Fruit fly (Drosophila melanogaster) whole organism, pupa: ENCODE results near the gene Acph-1.

ENCODE experiments used
- CG10348 ChIP-seq: fragments of 200-800 bp; sonication (Bioruptor generic); IDR thresholded peaks from 2 replicates; pipeline ENCODE4 v1.3.6; 2022; ENCODE audit warnings: missing biosample characterization, missing genetic modification characterization
- CG12605 ChIP-seq: fragments of 200-800 bp; sonication (Bioruptor generic); IDR thresholded peaks from 2 replicates; pipeline ENCODE4 v1.3.6; 2022; ENCODE audit warnings: missing biosample characterization, missing genetic modification characterization
- CG13204 ChIP-seq: fragments of 200-800 bp; sonication (Bioruptor generic); optimal IDR thresholded peaks from 2 replicates; lab custom pipeline; 2018; ENCODE audit warnings: missing biosample characterization, mild to moderate bottlenecking, missing genetic modification characterization, moderate library complexity
- CG14655 ChIP-seq: fragments of 200-800 bp; sonication (Bioruptor generic); optimal IDR thresholded peaks from 3 replicates; lab custom pipeline; 2017; ENCODE audit warnings: mild to moderate bottlenecking, missing biosample characterization, missing genetic modification reagents, missing genetic modification characterization
- CG15710 ChIP-seq: fragments of 200-800 bp; sonication (Bioruptor generic); optimal IDR thresholded peaks from 2 replicates; lab custom pipeline; 2018; ENCODE audit warnings: missing biosample characterization, mild to moderate bottlenecking, missing genetic modification characterization, moderate library complexity
- CG17806 ChIP-seq: fragments of 200-800 bp; sonication (Bioruptor generic); optimal IDR thresholded peaks from 2 replicates; lab custom pipeline; 2018; ENCODE audit warnings: missing biosample characterization, mild to moderate bottlenecking, missing genetic modification characterization, moderate library complexity
- CG32121 ChIP-seq: fragments of 200-800 bp; sonication (Bioruptor generic); IDR thresholded peaks from 2 replicates; pipeline ENCODE4 v1.3.6; 2022; ENCODE audit warnings: missing biosample characterization, missing genetic modification characterization
- CG34367 ChIP-seq: fragments of 200-800 bp; sonication (Bioruptor generic); optimal IDR thresholded peaks from 2 replicates; lab custom pipeline; 2018; ENCODE audit warnings: missing biosample characterization, mild to moderate bottlenecking, missing genetic modification characterization
- CG4496 ChIP-seq: fragments of 200-800 bp; sonication (Bioruptor generic); IDR thresholded peaks from 3 replicates; pipeline ENCODE4 v1.3.6; 2022; ENCODE audit warnings: missing biosample characterization, missing genetic modification characterization
- CG8159 ChIP-seq: fragments of 200-800 bp; sonication (Bioruptor generic); optimal IDR thresholded peaks from 3 replicates; lab custom pipeline; 2018; ENCODE audit warnings: missing biosample characterization, mild to moderate bottlenecking, missing genetic modification characterization, moderate library complexity
- CG8301 ChIP-seq: fragments of 200-800 bp; sonication (Bioruptor generic); optimal IDR thresholded peaks from 2 replicates; lab custom pipeline; 2018; ENCODE audit warnings: missing biosample characterization, mild to moderate bottlenecking, missing genetic modification characterization
- CG9948 ChIP-seq: fragments of 200-800 bp; sonication (Bioruptor generic); optimal IDR thresholded peaks from 2 replicates; lab custom pipeline; 2018; ENCODE audit warnings: missing biosample characterization, mild to moderate bottlenecking, missing genetic modification characterization, moderate library complexity
- D1 ChIP-seq: fragments of 200-800 bp; sonication (Bioruptor generic); optimal IDR thresholded peaks from 2 replicates; lab custom pipeline; 2018; ENCODE audit warnings: missing biosample characterization, mild to moderate bottlenecking, missing genetic modification characterization, moderate library complexity
- EcR ChIP-seq: fragments of 200-800 bp; sonication (Bioruptor generic); optimal IDR thresholded peaks from 3 replicates; lab custom pipeline; 2019; ENCODE audit warnings: missing biosample characterization, missing genetic modification characterization, mild to moderate bottlenecking, moderate library complexity, missing genetic modification reagents
- Ets98B ChIP-seq: fragments of 200-800 bp; sonication (Bioruptor generic); IDR thresholded peaks from 2 replicates; pipeline ENCODE4 v1.3.6; 2022; ENCODE audit warnings: missing biosample characterization, missing genetic modification characterization
- Pif1A ChIP-seq: fragments of 200-800 bp; sonication (Bioruptor generic); optimal IDR thresholded peaks from 3 replicates; lab custom pipeline; 2016; ENCODE audit warnings: missing biosample characterization, missing genetic modification characterization
- Pif1B ChIP-seq: fragments of 200-800 bp; sonication (Bioruptor generic); optimal IDR thresholded peaks from 3 replicates; lab custom pipeline; 2016; ENCODE audit warnings: missing biosample characterization, missing genetic modification characterization
- Snoo ChIP-seq: fragments of 200-800 bp; sonication (Bioruptor generic); optimal IDR thresholded peaks from 3 replicates; lab custom pipeline; 2017; ENCODE audit warnings: missing biosample characterization, mild to moderate bottlenecking, missing genetic modification characterization, inconsistent platforms
- fd96Ca ChIP-seq: fragments of 200-800 bp; sonication (Bioruptor generic); IDR thresholded peaks from 3 replicates; pipeline ENCODE4 v1.3.6; 2022; ENCODE audit warnings: missing biosample characterization, missing genetic modification characterization
- gl ChIP-seq: fragments of 200-800 bp; sonication (Bioruptor generic); optimal IDR thresholded peaks from 2 replicates; lab custom pipeline; 2018; ENCODE audit warnings: missing biosample characterization, mild to moderate bottlenecking, missing genetic modification characterization
- rn ChIP-seq: fragments of 200-800 bp; sonication (Bioruptor generic); IDR thresholded peaks from 2 replicates; pipeline ENCODE4 v1.3.6; 2022; ENCODE audit warnings: missing biosample characterization, missing genetic modification characterization

The Acph-1 gene

DNA sequence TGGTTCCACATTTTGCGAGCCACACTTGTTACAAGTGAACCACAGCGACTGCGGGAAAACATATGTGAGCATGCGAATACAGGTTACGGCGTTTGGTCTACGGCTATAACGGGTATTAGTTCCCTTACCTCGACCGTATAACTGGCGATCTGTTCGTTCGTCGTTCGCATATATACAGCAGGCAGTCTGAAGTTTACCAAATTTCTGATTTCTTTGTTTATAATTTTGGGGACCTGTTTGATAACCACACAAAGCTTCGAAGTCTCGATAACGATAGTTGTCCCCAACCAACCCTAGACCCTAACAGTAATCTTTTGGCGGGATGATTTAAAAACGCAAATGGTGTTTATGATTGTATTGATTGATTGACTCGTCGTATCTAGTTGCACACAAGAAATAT, at the start of gene Acph-1:
Gene Acph-1, minus strand, starts transcription at position 278 of the 400 bp plus-strand sequence.
- no peak for TF ChIP-seq rn (GFP tag; lab: Robert Waterston, UW)
- no peak for TF ChIP-seq EcR
- no peak for TF ChIP-seq CG17806 (tag; lab: Kevin White, UChicago)
- TF ChIP-seq D1 (tag; lab: Kevin White, UChicago): no peak
- TF ChIP-seq Snoo (tag; lab: Kevin White, UChicago): no peak
- TF ChIP-seq fd96Ca (GFP tag; lab: Robert Waterston, UW): no peak
- TF ChIP-seq, all 21 proteins: peak for 0

DNA sequence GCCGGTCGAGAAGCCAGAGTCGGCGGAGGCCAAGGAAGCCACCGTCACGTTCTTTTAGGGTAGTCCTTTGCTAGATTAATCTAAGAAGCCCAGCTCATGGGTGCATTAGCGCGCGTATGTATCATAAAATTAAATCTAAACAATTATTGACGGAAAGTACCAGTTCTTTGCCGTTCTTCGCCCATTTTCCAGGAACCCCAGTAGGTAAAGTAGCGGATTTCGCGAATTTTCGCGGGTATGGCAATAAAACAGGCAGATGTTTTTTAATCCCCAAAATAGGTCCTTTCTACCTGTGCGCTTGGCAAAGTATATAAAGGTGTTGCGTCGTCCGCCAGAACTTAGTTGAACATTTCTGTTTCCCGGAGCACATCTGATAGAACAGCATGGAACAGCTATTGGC, 47.7 kb upstream of the Acph-1 start:
- TF ChIP-seq CG8301 (no peak), CG14655 (GFP tag; lab: Kevin White, UChicago) (no peak), CG4496 (GFP tag; lab: Robert Waterston, UW) (no peak), CG10348 (GFP tag; lab: Robert Waterston, UW) (no peak), Snoo (tag; lab: Kevin White, UChicago) (no peak), fd96Ca (GFP tag; lab: Robert Waterston, UW) (no peak), CG15710 (tag; lab: Kevin White, UChicago) (no peak), Ets98B (GFP tag; lab: Robert Waterston, UW) (no peak), CG34367 (no peak), CG9948 (tag; lab: Kevin White, UChicago) (no peak), Pif1B (GFP tag; lab: Kevin White, UChicago) (no peak), CG8159 (no peak), gl (tag; lab: Kevin White, UChicago) (no peak), CG13204 (GFP tag; lab: Kevin White, UChicago) (no peak)
- TF ChIP-seq, all 21 proteins: peak for 0

- TF ChIP-seq fd96Ca (GFP tag; lab: Robert Waterston, UW) (no peak), CG13204 (GFP tag; lab: Kevin White, UChicago) (no peak), CG8159 (no peak), CG32121 (no peak), CG15710 (tag; lab: Kevin White, UChicago) (peak; percentile 2), CG10348 (GFP tag; lab: Robert Waterston, UW) (no peak)
Observed at dm6 chr3R:30039494-30039893, 46.3 kb upstream of the Acph-1 start, which contains the start of the genes janA, Sry-alpha and Sry-beta. Gene janA (minus strand): TSS chr3R:30039533. Gene Sry-alpha (plus strand): TSS chr3R:30039719. Gene Sry-beta (plus strand): TSS chr3R:30039719.

DNA sequence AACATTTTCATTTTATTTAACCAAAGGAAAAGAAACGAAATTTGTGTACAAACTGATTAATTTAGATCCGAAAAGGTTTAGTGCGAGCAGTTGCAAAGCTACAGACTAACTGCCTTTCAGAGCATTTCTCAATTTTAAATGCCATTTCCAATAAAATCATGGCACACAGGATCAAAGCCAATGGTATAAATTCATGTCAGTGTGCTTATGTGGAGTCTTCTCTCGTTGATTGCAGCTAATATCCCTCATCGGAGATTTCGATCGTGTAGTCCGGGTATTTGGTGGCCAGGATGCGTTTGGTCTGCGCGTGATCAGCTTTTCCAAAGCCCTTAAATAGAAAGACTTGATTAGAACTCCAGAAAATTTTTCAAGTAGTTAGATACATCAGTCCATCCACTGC, 45.4 kb upstream of the Acph-1 start, which contains the start of gene janB:
Gene janB, minus strand, starts transcription at position 101 of the 400 bp plus-strand sequence.
- TF ChIP-seq CG12605 (GFP tag; lab: Robert Waterston, UW): no peak
- TF ChIP-seq CG9948 (tag; lab: Kevin White, UChicago): no peak
- no peak for TF ChIP-seq Pif1B (GFP tag; lab: Kevin White, UChicago)
- TF ChIP-seq gl (tag; lab: Kevin White, UChicago): no peak
- TF ChIP-seq CG14655 (GFP tag; lab: Kevin White, UChicago): no peak
- no peak for TF ChIP-seq D1 (tag; lab: Kevin White, UChicago)
- no peak for TF ChIP-seq CG34367
- no peak for TF ChIP-seq CG8159

- TF ChIP-seq CG10348 (GFP tag; lab: Robert Waterston, UW) (no peak), CG9948 (tag; lab: Kevin White, UChicago) (no peak), EcR (no peak), CG32121 (no peak), rn (GFP tag; lab: Robert Waterston, UW) (no peak), Pif1A (no peak), CG4496 (GFP tag; lab: Robert Waterston, UW) (no peak), CG15710 (tag; lab: Kevin White, UChicago) (no peak), Snoo (tag; lab: Kevin White, UChicago) (no peak), CG17806 (tag; lab: Kevin White, UChicago) (no peak), CG13204 (GFP tag; lab: Kevin White, UChicago) (no peak), D1 (tag; lab: Kevin White, UChicago) (no peak), Pif1B (GFP tag; lab: Kevin White, UChicago) (no peak), fd96Ca (GFP tag; lab: Robert Waterston, UW) (no peak)
Observed at dm6 chr3R:30037630-30038029, 44.4 kb upstream of the Acph-1 start, which contains the start of gene ocn. Gene ocn (minus strand): TSS chr3R:30037730.

- no peak for TF ChIP-seq gl (tag; lab: Kevin White, UChicago)
- no peak for TF ChIP-seq CG34367
- TF ChIP-seq CG8159: no peak
- TF ChIP-seq Pif1A: no peak
- TF ChIP-seq CG8301: no peak
- no peak for TF ChIP-seq Ets98B (GFP tag; lab: Robert Waterston, UW)
- TF ChIP-seq CG17806 (tag; lab: Kevin White, UChicago): no peak
- no peak for TF ChIP-seq fd96Ca (GFP tag; lab: Robert Waterston, UW)
- TF ChIP-seq CG4496 (GFP tag; lab: Robert Waterston, UW): no peak
- TF ChIP-seq EcR: no peak
- TF ChIP-seq rn (GFP tag; lab: Robert Waterston, UW): no peak
Observed at dm6 chr3R:30036609-30037008, 43.4 kb upstream of the Acph-1 start, which contains the start of gene ZIPIC. Gene ZIPIC (minus strand): TSS chr3R:30036870.

DNA sequence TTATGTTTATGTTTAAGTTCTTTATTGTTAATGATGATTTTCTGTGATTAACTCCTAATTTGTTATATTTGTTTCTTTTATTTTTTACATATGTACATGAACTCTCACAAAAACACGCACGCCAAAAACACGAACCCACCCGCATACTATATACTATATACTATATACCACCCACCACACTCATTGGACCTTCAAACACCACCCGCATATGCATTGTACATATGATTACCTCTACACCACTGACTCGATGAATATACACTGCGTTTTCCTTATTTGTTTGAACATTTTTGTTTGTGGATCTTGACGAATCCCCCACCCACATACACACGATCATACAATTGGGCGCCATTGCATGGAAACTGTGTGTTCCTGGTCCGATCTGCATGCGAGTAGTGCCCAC, 39.1 kb upstream of the Acph-1 start:
- no peak for TF ChIP-seq fd96Ca (GFP tag; lab: Robert Waterston, UW)
- TF ChIP-seq rn (GFP tag; lab: Robert Waterston, UW): no peak
- no peak for TF ChIP-seq gl (tag; lab: Kevin White, UChicago)
- TF ChIP-seq CG17806 (tag; lab: Kevin White, UChicago): no peak
- TF ChIP-seq CG13204 (GFP tag; lab: Kevin White, UChicago): no peak
